Worm (Caenorhabditis elegans): ENCODE data around the gene sec-24.2.

Gene sec-24.2

ce11 chrIV:12404137-12404536 lies 43.5 kb upstream of the sec-24.2 start, which contains the start of gene gex-3 (continued):
- TF ChIP-seq ces-1 (GFP tag; optimal IDR thresholded peaks at IDR 0.05) (peak; percentile 92), dmd-6 (GFP tag; IDR thresholded peaks at IDR 0.05) (peak; percentile 30; the same call in 1 of the 2 replicates), aha-1 (tag) (peak; percentile 98), ama-1 (optimal IDR thresholded peaks at IDR 0.05) (no peak), unc-39 (tag; optimal IDR thresholded peaks at IDR 0.05) (no peak), nhr-11 (tag; optimal IDR thresholded peaks at IDR 0.05) (peak; percentile 2), vab-7 (GFP tag; IDR thresholded peaks at IDR 0.05) (peak; percentile 58), mxl-3 (GFP tag; optimal IDR thresholded peaks at IDR 0.05) (peak; percentile 28), lir-3 (tag; optimal IDR thresholded peaks at IDR 0.05) (no peak), lin-15B (tag; optimal IDR thresholded peaks at IDR 0.05) (peak; percentile 61), nhr-48 (tag; optimal IDR thresholded peaks at IDR 0.05) (no peak), jun-1 (tag; optimal IDR thresholded peaks at IDR 0.05) (no peak), ZK546.5 (tag; optimal IDR thresholded peaks at IDR 0.05) (peak in 1 of 2 experiments; percentile 55), Y105C5A.15 (GFP tag; IDR thresholded peaks at IDR 0.05) (no peak), daf-16 (GFP tag; optimal IDR thresholded peaks at IDR 0.05) (no peak), daf-16 (tag; optimal IDR thresholded peaks at IDR 0.05) (peak; percentile 51), ceh-62 (tag; optimal IDR thresholded peaks at IDR 0.05) (no peak), egl-27 (tag; optimal IDR thresholded peaks at IDR 0.05) (no peak), nhr-28 (tag; optimal IDR thresholded peaks at IDR 0.05) (peak; percentile 43), nhr-77 (tag; optimal IDR thresholded peaks at IDR 0.05) (peak; percentile 59), unc-130 (GFP tag; optimal IDR thresholded peaks at IDR 0.05) (peak; percentile 71), nhr-25 (tag; optimal IDR thresholded peaks at IDR 0.05; ENCODE audit: borderline replicate concordance, insufficient read depth) (peak; percentile 25), arid-1 (GFP tag; conservative IDR thresholded peaks at IDR 0.05) (no peak), snpc-1.2 (GFP tag; IDR thresholded peaks at IDR 0.05) (peak; percentile 77), nhr-42 (GFP tag; IDR thresholded peaks at IDR 0.05) (no peak), hif-1 (tag; optimal IDR thresholded peaks at IDR 0.05) (peak in 1 of 2 experiments; percentile 49), mxl-2 (GFP tag; conservative IDR thresholded peaks at IDR 0.05) (no peak), T26A8.4 (GFP tag; IDR thresholded peaks at IDR 0.05) (peak; percentile 56), daf-12 (tag; optimal IDR thresholded peaks at IDR 0.05) (no peak), lin-38 (GFP tag; IDR thresholded peaks at IDR 0.05) (peak; percentile 97), duxl-1 (tag; optimal IDR thresholded peaks at IDR 0.05; ENCODE audit: poor library complexity) (no peak), dpl-1 (GFP tag; optimal IDR thresholded peaks at IDR 0.05) (peak; percentile 91)

- TF ChIP-seq lin-39 (tag; optimal IDR thresholded peaks at IDR 0.05), result no peak
- no peak for TF ChIP-seq mdt-29 (GFP tag; IDR thresholded peaks at IDR 0.05)
- TF ChIP-seq dpl-1 (GFP tag; optimal IDR thresholded peaks at IDR 0.05), result no peak
- peak; percentile 40 for TF ChIP-seq hlh-11 (tag; optimal IDR thresholded peaks at IDR 0.05)
- TF ChIP-seq aha-1 (tag), result peak; percentile 95
- peak; percentile 19 for TF ChIP-seq hlh-30 (tag; optimal IDR thresholded peaks at IDR 0.05; ENCODE audit: insufficient read depth)
- no peak for TF ChIP-seq arid-1 (GFP tag; conservative IDR thresholded peaks at IDR 0.05)
- no peak for TF ChIP-seq pha-4 (GFP tag; IDR thresholded peaks at IDR 0.05)
- no peak for TF ChIP-seq pha-4 (tag; optimal IDR thresholded peaks at IDR 0.05)
- no peak for TF ChIP-seq Y105C5A.15 (GFP tag; IDR thresholded peaks at IDR 0.05)
- TF ChIP-seq zag-1 (tag; optimal IDR thresholded peaks at IDR 0.05), result no peak
- TF ChIP-seq nhr-28 (tag; optimal IDR thresholded peaks at IDR 0.05), result peak; percentile 32
- no peak for TF ChIP-seq dmd-8 (GFP tag; IDR thresholded peaks at IDR 0.05)
- peak; percentile 55 for TF ChIP-seq mxl-3 (GFP tag; optimal IDR thresholded peaks at IDR 0.05)
- TF ChIP-seq snpc-1.2 (GFP tag; IDR thresholded peaks at IDR 0.05), result no peak
- no peak for TF ChIP-seq ceh-62 (tag; optimal IDR thresholded peaks at IDR 0.05)
Observed at ce11 chrIV:12403440-12403839, 42.8 kb upstream of the sec-24.2 start.

Data from whole organism, L4 larva.